Fruit fly (Drosophila melanogaster) whole organism, embryonic: ENCODE data around the gene CG31321.

Experiments used
- Adf1 ChIP-seq: fragments of 200-800 bp; sonication (Bioruptor generic); IDR thresholded peaks from 2 replicates; pipeline ENCODE4 v1.3.6; 2022; ENCODE audit warnings: missing biosample characterization, missing genetic modification characterization
- Aef1 ChIP-seq: fragments of 200-800 bp; sonication (Bioruptor generic); IDR thresholded peaks from 3 replicates; pipeline ENCODE4 v1.3.6; 2022; ENCODE audit warnings: missing biosample characterization, missing genetic modification characterization
- Asciz ChIP-seq: fragments of 200-800 bp; sonication (Bioruptor generic); optimal IDR thresholded peaks from 2 replicates; lab custom pipeline; 2017; ENCODE audit warnings: missing biosample characterization, mild to moderate bottlenecking, missing genetic modification characterization, missing genetic modification reagents
- B-H2 ChIP-seq: fragments of 200-800 bp; sonication (Bioruptor generic); optimal IDR thresholded peaks from 2 replicates; lab custom pipeline; 2018; ENCODE audit warnings: missing biosample characterization, mild to moderate bottlenecking, missing genetic modification characterization
- BEAF-32 ChIP-seq: fragments of 200-800 bp; sonication (Bioruptor generic); optimal IDR thresholded peaks from 3 replicates; lab custom pipeline; 2017; ENCODE audit warnings: missing biosample characterization, missing genetic modification characterization, mild to moderate bottlenecking, moderate library complexity, missing genetic modification reagents
- CG12659 ChIP-seq: fragments of 200-800 bp; sonication (Bioruptor generic); optimal IDR thresholded peaks from 3 replicates; lab custom pipeline; 2017; ENCODE audit warnings: mild to moderate bottlenecking, missing biosample characterization, missing genetic modification reagents, missing genetic modification characterization
- CG12744 ChIP-seq: fragments of 200-800 bp; sonication (Bioruptor generic); optimal IDR thresholded peaks from 2 replicates; lab custom pipeline; 2016; ENCODE audit warnings: missing biosample characterization, missing genetic modification characterization
- CG15011 ChIP-seq: fragments of 200-800 bp; sonication (Bioruptor generic); optimal IDR thresholded peaks from 3 replicates; lab custom pipeline; 2018; ENCODE audit warnings: missing biosample characterization, mild to moderate bottlenecking, missing genetic modification characterization
- CG17186 ChIP-seq: fragments of 200-800 bp; sonication (Bioruptor generic); optimal IDR thresholded peaks from 3 replicates; lab custom pipeline; 2017; ENCODE audit warnings: missing biosample characterization, missing genetic modification reagents, missing genetic modification characterization
- CG18011 ChIP-seq: fragments of 200-800 bp; sonication (Bioruptor generic); optimal IDR thresholded peaks from 2 replicates; lab custom pipeline; 2017; ENCODE audit warnings: missing biosample characterization, missing genetic modification characterization, mild to moderate bottlenecking, moderate library complexity, missing genotype
- CG2712 ChIP-seq: fragments of 200-800 bp; optimal IDR thresholded peaks from 3 replicates; lab custom pipeline; 2019; ENCODE audit warnings: missing biosample characterization, mild to moderate bottlenecking, missing genetic modification characterization, moderate library complexity
- CG31388 ChIP-seq: fragments of 200-800 bp; sonication (Bioruptor generic); optimal IDR thresholded peaks from 2 replicates; lab custom pipeline; 2016; ENCODE audit warnings: missing biosample characterization, missing genetic modification characterization
- CG32532 ChIP-seq: fragments of 200-800 bp; sonication (Bioruptor generic); IDR thresholded peaks from 2 replicates; pipeline ENCODE4 v1.3.6; 2022; ENCODE audit warnings: missing biosample characterization, missing genetic modification characterization
- CG34224 ChIP-seq: fragments of 200-800 bp; sonication (Bioruptor generic); IDR thresholded peaks from 3 replicates; pipeline ENCODE4 v1.3.6; 2022; ENCODE audit warnings: missing biosample characterization, missing genetic modification characterization; ENCODE audit not compliant: partially characterized antibody
- CG3995 ChIP-seq: fragments of 200-800 bp; sonication (Bioruptor generic); optimal IDR thresholded peaks from 3 replicates; lab custom pipeline; 2016; ENCODE audit warnings: missing biosample characterization, missing genetic modification characterization
- CG4282 ChIP-seq: fragments of 200-800 bp; sonication (Bioruptor generic); optimal IDR thresholded peaks from 2 replicates; lab custom pipeline; 2016; ENCODE audit warnings: missing biosample characterization, missing genetic modification characterization
- CG4424 ChIP-seq: fragments of 200-800 bp; sonication (Bioruptor generic); optimal IDR thresholded peaks from 3 replicates; lab custom pipeline; 2016; ENCODE audit warnings: missing biosample characterization, missing genetic modification characterization
- CG6272 ChIP-seq: fragments of 200-800 bp; sonication (Bioruptor generic); IDR thresholded peaks from 2 replicates; pipeline ENCODE4 v1.3.6; 2022; ENCODE audit warnings: missing biosample characterization, missing genetic modification characterization
- CG8290 ChIP-seq, 3 experiments: fragments of 200-800 bp; sonication (Bioruptor generic); optimal IDR thresholded peaks; 2 replicates each; lab custom pipeline; 2016 to 2019; ENCODE audit warnings: missing biosample characterization in 3 of 3, missing genetic modification characterization in 3 of 3, mild to moderate bottlenecking in 2 of 3, moderate library complexity in 1 of 3
- CG8924 ChIP-seq: fragments of 200-800 bp; optimal IDR thresholded peaks from 3 replicates; lab custom pipeline; 2019; ENCODE audit warnings: missing biosample characterization, mild to moderate bottlenecking, missing genetic modification characterization, moderate library complexity
- Chrac-16 ChIP-seq: fragments of 200-800 bp; sonication (Bioruptor generic); optimal IDR thresholded peaks from 3 replicates; lab custom pipeline; 2016; ENCODE audit warnings: missing biosample characterization, missing genetic modification characterization
- Dll ChIP-seq: fragments of 200-800 bp; sonication (Bioruptor generic); IDR thresholded peaks from 4 replicates; pipeline ENCODE4 v1.3.6; 2022; ENCODE audit warnings: missing biosample characterization, missing genetic modification characterization; ENCODE audit not compliant: partially characterized antibody
- Elba2 ChIP-seq: fragments of 200-800 bp; sonication (Bioruptor generic); optimal IDR thresholded peaks from 3 replicates; lab custom pipeline; 2016; ENCODE audit warnings: missing biosample characterization, missing genetic modification characterization
- Fer1 ChIP-seq: fragments of 200-800 bp; sonication (Bioruptor generic); optimal IDR thresholded peaks from 2 replicates; lab custom pipeline; 2017; ENCODE audit warnings: missing biosample characterization, mild to moderate bottlenecking, missing genetic modification characterization
- H15 ChIP-seq: fragments of 200-800 bp; sonication (Bioruptor generic); IDR thresholded peaks from 3 replicates; pipeline ENCODE4 v1.3.6; 2022; ENCODE audit warnings: missing biosample characterization, missing genetic modification characterization
- HLH54F ChIP-seq: fragments of 200-800 bp; sonication (Bioruptor generic); optimal IDR thresholded peaks from 3 replicates; lab custom pipeline; 2016; ENCODE audit warnings: missing biosample characterization, missing genetic modification characterization
- Kr ChIP-seq: fragments of 200-800 bp; sonication (Bioruptor generic); optimal IDR thresholded peaks from 2 replicates; lab custom pipeline; 2017; ENCODE audit warnings: missing biosample characterization, mild to moderate bottlenecking, missing genetic modification characterization
- Lhr ChIP-seq: fragments of 200-800 bp; sonication (Bioruptor generic); optimal IDR thresholded peaks from 3 replicates; lab custom pipeline; 2017; ENCODE audit warnings: mild to moderate bottlenecking, missing biosample characterization, missing genetic modification reagents, missing genetic modification characterization
- Lpt ChIP-seq: fragments of >200 bp; optimal IDR thresholded peaks from 2 replicates; lab custom pipeline; 2018; ENCODE audit warnings: missing biosample characterization, missing genetic modification characterization
- NK7.1 ChIP-seq: fragments of 200-800 bp; sonication (Bioruptor generic); optimal IDR thresholded peaks from 3 replicates; lab custom pipeline; 2016; ENCODE audit warnings: missing biosample characterization, missing genetic modification characterization
- Oaz ChIP-seq: fragments of 200-800 bp; sonication (Bioruptor generic); IDR thresholded peaks from 2 replicates; pipeline ENCODE4 v1.3.6; 2022; ENCODE audit warnings: missing biosample characterization, missing genetic modification characterization
- Sox100B ChIP-seq: fragments of 200-800 bp; sonication (Bioruptor generic); optimal IDR thresholded peaks from 3 replicates; lab custom pipeline; 2018; ENCODE audit warnings: missing biosample characterization, mild to moderate bottlenecking, missing genetic modification characterization
- Sry-β ChIP-seq: fragments of 200-800 bp; sonication (Bioruptor generic); optimal IDR thresholded peaks from 2 replicates; lab custom pipeline; 2018; ENCODE audit warnings: missing biosample characterization, mild to moderate bottlenecking, missing genetic modification characterization, moderate library complexity
- Taf1 ChIP-seq: fragments of 200-800 bp; sonication (Bioruptor generic); IDR thresholded peaks from 2 replicates; pipeline ENCODE4 v1.3.6; 2022; ENCODE audit warnings: missing biosample characterization, missing genetic modification characterization
- YL-1 ChIP-seq: fragments of 200-800 bp; sonication (Bioruptor generic); optimal IDR thresholded peaks from 3 replicates; lab custom pipeline; 2017; ENCODE audit warnings: missing biosample characterization, mild to moderate bottlenecking, missing genetic modification characterization
- aop ChIP-seq: fragments of 200-800 bp; sonication (Bioruptor generic); IDR thresholded peaks from 2 replicates; pipeline ENCODE4 v1.3.6; 2022; ENCODE audit warnings: missing biosample characterization, missing genetic modification characterization
- ase ChIP-seq: fragments of 200-800 bp; sonication (Bioruptor generic); IDR thresholded peaks from 3 replicates; pipeline ENCODE4 v1.3.6; 2022; ENCODE audit warnings: missing biosample characterization, missing genetic modification characterization
- ato ChIP-seq: fragments of 200-800 bp; sonication (Bioruptor generic); IDR thresholded peaks from 2 replicates; pipeline ENCODE4 v1.3.6; 2022; ENCODE audit warnings: missing biosample characterization, missing genetic modification characterization; ENCODE audit not compliant: partially characterized antibody
- chinmo ChIP-seq: fragments of 200-800 bp; sonication (Bioruptor generic); IDR thresholded peaks from 4 replicates; pipeline ENCODE4 v1.3.6; 2022; ENCODE audit warnings: missing biosample characterization, missing genetic modification characterization; ENCODE audit not compliant: partially characterized antibody
- crp ChIP-seq, 2 experiments: fragments of 200-800 bp; sonication (Bioruptor generic); optimal IDR thresholded peaks; 2 replicates in 1 of 2; 3 replicates in 1 of 2; lab custom pipeline; 2017; ENCODE audit warnings: missing biosample characterization in 2 of 2, missing genetic modification characterization in 2 of 2, mild to moderate bottlenecking in 1 of 2, moderate library complexity in 1 of 2
- fd64A ChIP-seq: fragments of 200-800 bp; sonication (Bioruptor generic); optimal IDR thresholded peaks from 3 replicates; lab custom pipeline; 2018; ENCODE audit warnings: missing biosample characterization, mild to moderate bottlenecking, missing genetic modification characterization
- fd96Cb ChIP-seq: fragments of 200-800 bp; sonication (Bioruptor generic); optimal IDR thresholded peaks from 2 replicates; lab custom pipeline; 2018; ENCODE audit warnings: missing biosample characterization, mild to moderate bottlenecking, missing genetic modification characterization, moderate library complexity
- fru ChIP-seq: fragments of >200 bp; optimal IDR thresholded peaks from 2 replicates; lab custom pipeline; 2017
- knrl ChIP-seq: fragments of 200-800 bp; sonication (Bioruptor generic); IDR thresholded peaks from 3 replicates; pipeline ENCODE4 v1.3.6; 2022; ENCODE audit warnings: missing biosample characterization, missing genetic modification characterization; ENCODE audit not compliant: partially characterized antibody
- lmd ChIP-seq: fragments of 200-800 bp; sonication (Bioruptor generic); IDR thresholded peaks from 2 replicates; pipeline ENCODE4 v1.3.6; 2022; ENCODE audit warnings: missing biosample characterization, missing genetic modification characterization
- p53 ChIP-seq: fragments of 200-800 bp; sonication (Bioruptor generic); optimal IDR thresholded peaks from 2 replicates; lab custom pipeline; 2016; ENCODE audit warnings: missing biosample characterization, missing genetic modification characterization
- salm ChIP-seq: fragments of 200-800 bp; sonication (Bioruptor generic); optimal IDR thresholded peaks from 2 replicates; lab custom pipeline; 2018; ENCODE audit warnings: missing biosample characterization, mild to moderate bottlenecking, missing genetic modification characterization
- sqz ChIP-seq: fragments of 200-800 bp; sonication (Bioruptor generic); optimal IDR thresholded peaks from 3 replicates; lab custom pipeline; 2018; ENCODE audit warnings: missing biosample characterization, mild to moderate bottlenecking, missing genetic modification characterization
- ssp ChIP-seq: fragments of 200-800 bp; sonication (Bioruptor generic); IDR thresholded peaks from 2 replicates; pipeline ENCODE4 v1.3.6; 2022; ENCODE audit warnings: missing biosample characterization, missing genetic modification characterization
- tgo ChIP-seq: fragments of 200-800 bp; sonication (Bioruptor generic); IDR thresholded peaks from 3 replicates; pipeline ENCODE4 v1.3.6; 2022; ENCODE audit warnings: missing biosample characterization, missing genetic modification characterization
- trem ChIP-seq: fragments of 200-800 bp; optimal IDR thresholded peaks from 3 replicates; lab custom pipeline; 2019; ENCODE audit warnings: missing biosample characterization, mild to moderate bottlenecking, missing genetic modification characterization, moderate library complexity

The CG31321 gene

DNA sequence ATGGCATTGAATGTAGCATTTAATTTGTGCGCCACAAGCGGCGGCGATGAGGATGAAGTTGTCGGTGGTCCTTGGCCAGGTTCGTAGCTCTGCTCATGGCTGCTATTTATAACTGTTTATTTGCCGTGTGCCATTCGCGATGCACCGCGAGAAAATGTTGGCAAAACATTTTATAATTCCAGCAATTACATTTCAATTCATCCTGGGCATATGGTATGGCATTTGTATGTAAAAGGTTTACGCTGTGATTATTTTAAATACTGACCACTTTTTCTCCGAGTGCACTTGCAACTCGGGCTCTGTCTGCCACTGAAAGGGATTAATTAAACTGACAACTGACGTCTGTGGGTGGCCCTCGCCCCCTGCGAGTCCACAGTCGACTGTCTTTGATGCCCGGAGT, 46.5 kb downstream of the CG31321 start (continued):
- no peak for TF ChIP-seq CG12659
- no peak for TF ChIP-seq chinmo (GFP tag; lab: Robert Waterston, UW)
- TF ChIP-seq CG17186 (GFP tag; lab: Kevin White, UChicago), result no peak
- 0 out of 3 replicates have a peak, but pooled peaks have one; percentile 37 for TF ChIP-seq H15
- TF ChIP-seq CG18011 (GFP tag; lab: Kevin White, UChicago), result no peak
- no peak for TF ChIP-seq CG4282 (GFP tag; lab: Kevin White, UChicago)
- no peak for TF ChIP-seq YL-1 (GFP tag; lab: Kevin White, UChicago)
- no peak for TF ChIP-seq CG12744 (GFP tag; lab: Kevin White, UChicago)
- TF ChIP-seq CG15011 (GFP tag; lab: Kevin White, UChicago), result no peak
- no peak for TF ChIP-seq CG6272 (GFP tag; lab: Robert Waterston, UW)
- TF ChIP-seq fd96Cb (tag; lab: Kevin White, UChicago), result no peak
- no peak for TF ChIP-seq CG8924 (tag; lab: Kevin White, UChicago)
- no peak for TF ChIP-seq Kr (GFP tag; lab: Kevin White, UChicago)
- TF ChIP-seq Taf1 (GFP tag; lab: Robert Waterston, UW), result no peak
- no peak for TF ChIP-seq Oaz (GFP tag; lab: Robert Waterston, UW)
- TF ChIP-seq CG4424, result no peak
- peak; percentile 39; the same call in 2 of the 3 replicates for TF ChIP-seq Aef1
- TF ChIP-seq sqz (GFP tag; lab: Kevin White, UChicago), result no peak
- TF ChIP-seq CG2712 (tag; lab: Kevin White, UChicago), result peak; percentile 15
- no peak for TF ChIP-seq Lpt (GFP tag; lab: Kevin White, UChicago)
- TF ChIP-seq BEAF-32 (GFP tag; lab: Kevin White, UChicago), result no peak
- no peak for TF ChIP-seq Chrac-16 (GFP tag; lab: Kevin White, UChicago)
- no peak for TF ChIP-seq CG8290 (GFP tag; optimal IDR thresholded peaks at IDR 0.05; lab: Kevin White, UChicago)
- peak in 1 of 2 experiments; percentile 66 for TF ChIP-seq CG8290 (tag; optimal IDR thresholded peaks at IDR 0.05; lab: Kevin White, UChicago)
- TF ChIP-seq CG34224 (GFP tag; lab: Robert Waterston, UW), result no peak
- no peak for TF ChIP-seq p53
- TF ChIP-seq trem (tag; lab: Kevin White, UChicago), result no peak
- peak; percentile 29 for TF ChIP-seq NK7.1 (GFP tag; lab: Kevin White, UChicago)
- no peak for TF ChIP-seq fd64A
- TF ChIP-seq Elba2 (GFP tag; lab: Kevin White, UChicago), result no peak
- peak; percentile 36; the same call in 1 of the 2 replicates for TF ChIP-seq lmd
- TF ChIP-seq fru (lab: Kevin White, UChicago), result no peak
- no peak for TF ChIP-seq CG32532 (GFP tag; lab: Robert Waterston, UW)
- TF ChIP-seq Dll (GFP tag; lab: Robert Waterston, UW), result no peak
- TF ChIP-seq Fer1 (GFP tag; lab: Kevin White, UChicago), result peak; percentile 34
- TF ChIP-seq tgo (GFP tag; lab: Robert Waterston, UW), result peak; percentile 39; the same call in 2 of the 3 replicates
- no peak for TF ChIP-seq CG3995
- no peak for TF ChIP-seq ato (GFP tag; lab: Robert Waterston, UW)
- TF ChIP-seq ase, result no peak
- no peak for TF ChIP-seq CG31388 (GFP tag; lab: Kevin White, UChicago)
- TF ChIP-seq Sry-β (GFP tag; lab: Kevin White, UChicago), result no peak
- TF ChIP-seq Lhr (GFP tag; lab: Kevin White, UChicago), result no peak
- TF ChIP-seq salm (tag; lab: Kevin White, UChicago), result no peak
- TF ChIP-seq ssp (GFP tag; lab: Robert Waterston, UW), result no peak
- no peak for TF ChIP-seq aop (GFP tag; lab: Robert Waterston, UW)
- no peak for TF ChIP-seq Adf1 (GFP tag; lab: Robert Waterston, UW)
- TF ChIP-seq knrl (GFP tag; lab: Robert Waterston, UW), result no peak
- TF ChIP-seq crp (GFP tag; optimal IDR thresholded peaks at IDR 0.05; lab: Kevin White, UChicago), result no peak
- no peak for TF ChIP-seq B-H2 (GFP tag; lab: Kevin White, UChicago)
- no peak for TF ChIP-seq Asciz (GFP tag; lab: Kevin White, UChicago)
- no peak for TF ChIP-seq HLH54F
- TF ChIP-seq Sox100B, result no peak
